Fruit fly (Drosophila melanogaster): Measurements from ENCODE around the gene CG12219.

CG12219 gene

dm6 chrX:6301052-6301451 lies at the start of gene CG12219 (continued):
- TF ChIP-seq tna (GFP tag; IDR thresholded peaks at IDR 0.05; ENCODE audit: partially characterized antibody), result no peak
- no peak for TF ChIP-seq Drgx (GFP tag; IDR thresholded peaks at IDR 0.05)
- TF ChIP-seq repo (GFP tag; optimal IDR thresholded peaks at IDR 0.05), result no peak
- no peak for TF ChIP-seq lab (GFP tag; optimal IDR thresholded peaks at IDR 0.05)
- no peak for TF ChIP-seq kay (GFP tag; optimal IDR thresholded peaks at IDR 0.05)
- TF ChIP-seq CG11085 (GFP tag; IDR thresholded peaks at IDR 0.05), result no peak
- TF ChIP-seq CG11093 (GFP tag; IDR thresholded peaks at IDR 0.05), result no peak
- no peak for TF ChIP-seq emc (GFP tag; optimal IDR thresholded peaks at IDR 0.05)
- TF ChIP-seq unc-4 (GFP tag; IDR thresholded peaks at IDR 0.05; ENCODE audit: partially characterized antibody), result peak; percentile 69
- TF ChIP-seq CG18011 (GFP tag; optimal IDR thresholded peaks at IDR 0.05), result no peak
- TF ChIP-seq sc (optimal IDR thresholded peaks at IDR 0.05), result no peak
- no peak for TF ChIP-seq sc (GFP tag; optimal IDR thresholded peaks at IDR 0.05)
- TF ChIP-seq insv (GFP tag; optimal IDR thresholded peaks at IDR 0.05), result no peak
- TF ChIP-seq CG11696 (GFP tag; IDR thresholded peaks at IDR 0.05), result no peak
- TF ChIP-seq ems (GFP tag; optimal IDR thresholded peaks at IDR 0.05), result no peak
- peak; percentile 81 for TF ChIP-seq MBD-R2 (GFP tag; IDR thresholded peaks at IDR 0.05)
- no peak for TF ChIP-seq ewg (GFP tag; optimal IDR thresholded peaks at IDR 0.05)
- peak; percentile 68 for TF ChIP-seq Dref (GFP tag; IDR thresholded peaks at IDR 0.05)
- no peak for TF ChIP-seq CG4328 (GFP tag; optimal IDR thresholded peaks at IDR 0.05)
- no peak for TF ChIP-seq CG17328 (GFP tag; IDR thresholded peaks at IDR 0.05)
- no peak for TF ChIP-seq CG10274 (GFP tag; optimal IDR thresholded peaks at IDR 0.05)
- no peak for TF ChIP-seq Ptx1 (GFP tag; IDR thresholded peaks at IDR 0.05)
- peak; percentile 100 for TF ChIP-seq CG9437 (GFP tag; optimal IDR thresholded peaks at IDR 0.05)
- TF ChIP-seq gce (GFP tag; IDR thresholded peaks at IDR 0.05), result no peak
- no peak for TF ChIP-seq crol (GFP tag; IDR thresholded peaks at IDR 0.05)
- no peak for TF ChIP-seq Hsf (GFP tag; optimal IDR thresholded peaks at IDR 0.05)
- peak; percentile 37 for TF ChIP-seq Ets97D (GFP tag; optimal IDR thresholded peaks at IDR 0.05)
- TF ChIP-seq CG12236 (GFP tag; optimal IDR thresholded peaks at IDR 0.05), result no peak
- TF ChIP-seq CG3065 (GFP tag; optimal IDR thresholded peaks at IDR 0.05), result no peak
- no peak for TF ChIP-seq peb (GFP tag; IDR thresholded peaks at IDR 0.05)
- no peak for TF ChIP-seq Neu2 (GFP tag; optimal IDR thresholded peaks at IDR 0.05; ENCODE audit: borderline replicate concordance)
- no peak; the same call in 2 of the 3 replicates for TF ChIP-seq CG6791 (GFP tag; IDR thresholded peaks at IDR 0.05; ENCODE audit: partially characterized antibody)
- no peak for TF ChIP-seq CG11247 (GFP tag; IDR thresholded peaks at IDR 0.05)
- TF ChIP-seq CG8765 (GFP tag; IDR thresholded peaks at IDR 0.05), result no peak
- TF ChIP-seq CG13287 (GFP tag; IDR thresholded peaks at IDR 0.05; ENCODE audit: partially characterized antibody), result peak; percentile 80
- no peak for TF ChIP-seq Optix (GFP tag; IDR thresholded peaks at IDR 0.05)
- no peak for TF ChIP-seq nau (GFP tag; optimal IDR thresholded peaks at IDR 0.05)
- TF ChIP-seq BtbVII (GFP tag; optimal IDR thresholded peaks at IDR 0.05), result no peak
- TF ChIP-seq Dp (GFP tag; optimal IDR thresholded peaks at IDR 0.05), result peak; percentile 60
- TF ChIP-seq bigmax (GFP tag; optimal IDR thresholded peaks at IDR 0.05), result no peak
- peak; percentile 44; the same call in 1 of the 2 replicates for TF ChIP-seq inv (GFP tag; IDR thresholded peaks at IDR 0.05; ENCODE audit: partially characterized antibody)
- TF ChIP-seq E2f1 (GFP tag; IDR thresholded peaks at IDR 0.05), result no peak
- no peak for TF ChIP-seq CG15696 (tag; optimal IDR thresholded peaks at IDR 0.05)
- TF ChIP-seq ERR (GFP tag; optimal IDR thresholded peaks at IDR 0.05), result no peak
- TF ChIP-seq CG31388 (GFP tag; optimal IDR thresholded peaks at IDR 0.05), result no peak
- no peak for TF ChIP-seq CG32772 (GFP tag; IDR thresholded peaks at IDR 0.05)
- no peak for TF ChIP-seq CG12071 (GFP tag; optimal IDR thresholded peaks at IDR 0.05)
- no peak for TF ChIP-seq CG12219 (GFP tag; optimal IDR thresholded peaks at IDR 0.05)
- no peak for TF ChIP-seq CG30403 (GFP tag; optimal IDR thresholded peaks at IDR 0.05)
- TF ChIP-seq Lpt (GFP tag; optimal IDR thresholded peaks at IDR 0.05), result no peak
- TF ChIP-seq prd (optimal IDR thresholded peaks at IDR 0.05), result no peak
- no peak for TF ChIP-seq prd (GFP tag; IDR thresholded peaks at IDR 0.05)
- peak; percentile 75 for TF ChIP-seq Dll (GFP tag; IDR thresholded peaks at IDR 0.05; ENCODE audit: partially characterized antibody)
